Worm (Caenorhabditis elegans) whole organism, L4/young adult: ENCODE results near the gene vps-37.
A peak's percentile ranks its signal among the peaks of the same experiment; 100 is the strongest.

ENCODE experiments used
- W03F9.2 ChIP-seq: fragments of 150-350 bp; optimal IDR thresholded peaks from 2 replicates; lab custom pipeline; 2014; ENCODE audit warnings: missing biosample characterization, missing genetic modification characterization
- dao-5 ChIP-seq: sonication (generic microtip); optimal IDR thresholded peaks from 2 replicates; lab custom pipeline; 2016; ENCODE audit warnings: missing genotype, missing genetic modification characterization, moderate library complexity, missing compliant biosample characterization
- him-1 ChIP-seq: sonication (generic microtip); optimal IDR thresholded peaks from 2 replicates; lab custom pipeline; 2016; ENCODE audit warnings: missing genotype, missing genetic modification reagents, missing genetic modification characterization, missing compliant biosample characterization

vps-37 gene

ce11 chrV:5584833-5585232 lies 7.7 kb upstream of the vps-37 start, which contains the start of gene CD4.11:
Gene CD4.11 (plus strand): TSS chrV:5585133.
- TF ChIP-seq W03F9.2 (tag; lab: Kevin White, UChicago) (no peak), dao-5 (tag; lab: Kevin White, UChicago) (no peak), him-1 (tag; lab: Kevin White, UChicago) (no peak)

DNA sequence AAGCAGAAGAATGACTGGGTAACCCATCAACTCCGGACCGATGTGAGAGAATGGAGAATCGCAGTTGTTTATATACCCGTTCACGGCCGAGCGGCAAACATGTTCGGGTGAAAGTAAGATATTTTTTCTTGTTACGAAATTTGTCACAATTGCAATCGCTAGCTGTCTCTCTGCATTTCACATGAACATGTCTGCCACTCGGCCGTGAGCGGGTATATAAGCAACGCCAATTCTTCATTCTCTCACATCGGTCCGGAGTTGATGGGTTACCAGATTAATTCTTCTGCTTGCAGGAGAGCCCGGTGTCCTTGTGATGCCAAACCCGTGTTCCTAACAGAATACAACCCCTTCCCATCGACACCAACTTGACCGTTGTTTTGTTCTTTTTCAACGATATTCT lies 5.5 kb upstream of the vps-37 start:
- no peak for TF ChIP-seq dao-5 (tag; lab: Kevin White, UChicago)
- TF ChIP-seq him-1 (tag; lab: Kevin White, UChicago) = no peak
- TF ChIP-seq W03F9.2 (tag; lab: Kevin White, UChicago) = no peak

- TF ChIP-seq him-1 (tag; lab: Kevin White, UChicago) (no peak), dao-5 (tag; lab: Kevin White, UChicago) (no peak), W03F9.2 (tag; lab: Kevin White, UChicago) (no peak)
Observed at ce11 chrV:5587955-5588354, 4.5 kb upstream of the vps-37 start.

DNA sequence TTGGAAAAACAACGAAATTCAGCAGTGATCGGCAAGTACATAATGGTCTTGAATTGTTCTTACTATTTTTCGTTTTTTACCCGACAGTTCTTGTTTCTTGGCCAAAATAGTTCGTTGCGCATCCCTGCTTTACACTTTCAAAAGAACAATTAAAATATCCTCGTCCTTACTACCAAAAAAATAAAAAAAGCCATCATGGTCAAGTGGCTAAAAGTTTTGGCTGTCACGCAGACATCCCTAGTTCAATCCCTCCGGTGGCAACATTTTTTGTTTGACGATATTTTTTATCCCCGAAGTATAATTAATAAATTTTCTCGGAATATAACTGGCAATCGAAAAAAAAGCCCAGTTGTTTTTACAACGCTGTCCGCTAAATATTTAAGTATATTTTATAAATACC lies 613 bp upstream of the vps-37 start:
- TF ChIP-seq dao-5 (tag; lab: Kevin White, UChicago) (no peak), W03F9.2 (tag; lab: Kevin White, UChicago) (no peak), him-1 (tag; lab: Kevin White, UChicago) (no peak)

- TF ChIP-seq dao-5 (tag; lab: Kevin White, UChicago) = no peak
- TF ChIP-seq him-1 (tag; lab: Kevin White, UChicago) = no peak
- no peak for TF ChIP-seq W03F9.2 (tag; lab: Kevin White, UChicago)
Observed at ce11 chrV:5593406-5593805, 906 bp downstream of the vps-37 start, which contains the start of gene mrpl-48. Gene mrpl-48 (plus strand): TSS chrV:5593706.

DNA sequence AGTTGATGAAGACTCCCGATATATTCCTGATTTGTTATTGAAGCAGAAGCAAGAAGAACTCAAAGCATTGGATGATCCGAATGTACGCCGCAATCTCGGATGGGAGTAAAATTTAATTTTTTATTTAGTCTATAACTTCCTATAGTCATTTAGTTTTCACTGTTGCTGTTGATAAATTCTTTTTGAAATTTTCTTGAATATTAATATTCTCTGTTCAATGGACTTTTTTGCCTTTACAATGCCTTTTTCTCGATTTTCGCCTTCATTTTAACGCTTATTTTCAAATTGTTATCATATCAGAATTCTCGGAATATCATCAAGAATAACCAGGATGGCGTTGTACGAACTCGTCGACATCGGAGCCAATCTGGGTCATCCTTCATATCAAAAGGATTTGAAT lies 1.8 kb downstream of the vps-37 start, which contains the start of gene crn-2:
Gene crn-2 (plus strand): TSS at position 301 of the 400 bp plus-strand sequence.
- TF ChIP-seq him-1 (tag; lab: Kevin White, UChicago) = no peak
- no peak for TF ChIP-seq dao-5 (tag; lab: Kevin White, UChicago)
- TF ChIP-seq W03F9.2 (tag; lab: Kevin White, UChicago) = no peak

DNA sequence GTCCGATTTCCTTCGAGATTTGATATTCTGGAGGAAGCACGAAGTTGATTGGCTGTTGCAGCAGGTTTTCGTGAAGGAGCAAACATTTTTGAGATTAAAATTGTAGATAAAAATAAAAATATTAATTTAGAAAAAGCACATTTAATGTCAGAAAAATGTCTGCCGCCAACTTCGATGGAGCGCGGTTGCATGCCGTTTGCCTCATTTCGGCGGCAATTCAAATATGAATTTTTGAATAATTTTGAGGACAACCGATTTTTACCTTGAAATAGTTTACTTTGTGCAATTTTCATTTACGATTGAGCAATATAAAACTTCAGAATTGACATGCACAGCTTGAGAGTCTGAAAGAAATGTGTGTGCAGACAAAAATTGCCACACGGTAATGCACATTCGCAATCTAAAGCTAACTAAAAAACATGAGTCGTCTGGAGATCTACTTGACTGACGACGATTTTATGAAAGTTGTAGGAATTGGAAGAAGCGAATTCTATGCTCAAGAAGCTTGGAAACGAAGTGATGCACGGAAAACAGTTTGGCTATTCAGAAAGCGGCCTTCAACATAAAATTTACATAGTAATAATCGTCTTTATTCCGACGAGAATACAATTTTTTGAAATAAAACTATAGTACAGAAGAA lies 4.0 kb downstream of the vps-37 start, which contains the start of gene zhit-1:
Gene zhit-1 (minus strand): TSS at position 161 of the 640 bp plus-strand sequence.
- no peak for TF ChIP-seq him-1 (tag; lab: Kevin White, UChicago)
- peak; percentile 1 for TF ChIP-seq W03F9.2 (tag; lab: Kevin White, UChicago)
- no peak for TF ChIP-seq dao-5 (tag; lab: Kevin White, UChicago)

- TF ChIP-seq W03F9.2 (tag; lab: Kevin White, UChicago) (no peak), dao-5 (tag; lab: Kevin White, UChicago) (no peak), him-1 (tag; lab: Kevin White, UChicago) (no peak)
Observed at ce11 chrV:5601263-5601662, 8.8 kb downstream of the vps-37 start, which contains the start of gene CD4.8. Gene CD4.8 (minus strand): TSS chrV:5601363.

ce11 chrV:5606255-5606654 lies 13.8 kb downstream of the vps-37 start, which contains the start of gene CD4.1:
Gene CD4.1 (plus strand): TSS chrV:5606555.
- TF ChIP-seq dao-5 (tag; lab: Kevin White, UChicago) (no peak), him-1 (tag; lab: Kevin White, UChicago) (no peak), W03F9.2 (tag; lab: Kevin White, UChicago) (no peak)

ce11 chrV:5610186-5610585 lies 17.7 kb downstream of the vps-37 start:
- TF ChIP-seq him-1 (tag; lab: Kevin White, UChicago) = no peak
- no peak for TF ChIP-seq W03F9.2 (tag; lab: Kevin White, UChicago)
- TF ChIP-seq dao-5 (tag; lab: Kevin White, UChicago) = no peak

- TF ChIP-seq dao-5 (tag; lab: Kevin White, UChicago) (no peak), W03F9.2 (tag; lab: Kevin White, UChicago) (no peak), him-1 (tag; lab: Kevin White, UChicago) (no peak)
Observed at ce11 chrV:5613109-5613508, 20.6 kb downstream of the vps-37 start, which contains the start of gene lrpc-1. Gene lrpc-1 (minus strand): TSS chrV:5613209.

ce11 chrV:5614724-5615123 lies 22.2 kb downstream of the vps-37 start, which contains the start of gene M03E7.3:
Gene M03E7.3 (plus strand): TSS chrV:5615024.
- no peak for TF ChIP-seq him-1 (tag; lab: Kevin White, UChicago)
- no peak for TF ChIP-seq dao-5 (tag; lab: Kevin White, UChicago)
- TF ChIP-seq W03F9.2 (tag; lab: Kevin White, UChicago) = no peak

- no peak for TF ChIP-seq W03F9.2 (tag; lab: Kevin White, UChicago)
- no peak for TF ChIP-seq him-1 (tag; lab: Kevin White, UChicago)
- no peak for TF ChIP-seq dao-5 (tag; lab: Kevin White, UChicago)
Observed at ce11 chrV:5617301-5617700, 24.8 kb downstream of the vps-37 start, which contains the start of gene M03E7.2. Gene M03E7.2 (plus strand): TSS chrV:5617601.
